Worm (Caenorhabditis elegans): ENCODE measurements around the gene atrn-1.

DNA sequence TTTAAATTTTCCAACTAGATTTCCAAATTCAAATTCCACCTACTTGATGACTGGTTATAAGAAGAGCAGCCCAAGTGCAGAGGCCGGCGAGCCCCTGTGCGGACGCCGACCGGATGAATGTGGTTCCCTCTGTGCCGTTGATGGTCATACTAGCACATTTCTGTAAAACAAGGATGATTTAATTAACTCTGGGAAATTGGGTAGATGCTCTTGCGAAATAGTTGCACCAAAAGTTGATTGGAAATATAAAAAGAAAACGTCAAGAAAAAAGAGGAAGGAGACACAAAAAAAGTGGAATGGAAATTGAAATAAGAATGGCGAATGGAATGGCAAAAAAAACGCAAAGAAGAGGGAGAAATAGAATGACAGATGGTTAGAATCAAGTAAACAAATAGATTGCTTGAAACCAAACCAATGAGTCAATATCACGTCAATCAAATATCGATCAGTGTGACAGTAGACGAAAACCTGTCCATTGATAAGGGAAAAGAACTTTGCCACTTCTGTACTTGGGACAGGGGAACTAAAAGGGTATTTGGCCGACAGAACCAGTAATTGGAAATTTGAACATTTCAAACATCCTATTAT, 4.6 kb upstream of the atrn-1 start, which contains the start of gene tmem-184:
- no peak for TF ChIP-seq ref-1 (GFP tag; conservative IDR thresholded peaks at IDR 0.05)
- no peak for TF ChIP-seq ztf-29 (GFP tag; IDR thresholded peaks at IDR 0.05)
- TF ChIP-seq tab-1 (GFP tag; IDR thresholded peaks at IDR 0.05) = no peak
